Fruit fly (Drosophila melanogaster) whole organism, pupa: Measurements from ENCODE around the gene Past1.
A peak's percentile ranks its signal among the peaks of the same experiment; 100 is the strongest.

ENCODE experiments used
- CG10348 ChIP-seq: fragments of 200-800 bp; sonication (Bioruptor generic); IDR thresholded peaks from 2 replicates; pipeline ENCODE4 v1.3.6; 2022; ENCODE audit warnings: missing biosample characterization, missing genetic modification characterization
- CG12605 ChIP-seq: fragments of 200-800 bp; sonication (Bioruptor generic); IDR thresholded peaks from 2 replicates; pipeline ENCODE4 v1.3.6; 2022; ENCODE audit warnings: missing biosample characterization, missing genetic modification characterization
- CG13204 ChIP-seq: fragments of 200-800 bp; sonication (Bioruptor generic); optimal IDR thresholded peaks from 2 replicates; lab custom pipeline; 2018; ENCODE audit warnings: missing biosample characterization, mild to moderate bottlenecking, missing genetic modification characterization, moderate library complexity
- CG14655 ChIP-seq: fragments of 200-800 bp; sonication (Bioruptor generic); optimal IDR thresholded peaks from 3 replicates; lab custom pipeline; 2017; ENCODE audit warnings: mild to moderate bottlenecking, missing biosample characterization, missing genetic modification reagents, missing genetic modification characterization
- CG15710 ChIP-seq: fragments of 200-800 bp; sonication (Bioruptor generic); optimal IDR thresholded peaks from 2 replicates; lab custom pipeline; 2018; ENCODE audit warnings: missing biosample characterization, mild to moderate bottlenecking, missing genetic modification characterization, moderate library complexity
- CG32121 ChIP-seq: fragments of 200-800 bp; sonication (Bioruptor generic); IDR thresholded peaks from 2 replicates; pipeline ENCODE4 v1.3.6; 2022; ENCODE audit warnings: missing biosample characterization, missing genetic modification characterization
- CG34367 ChIP-seq: fragments of 200-800 bp; sonication (Bioruptor generic); optimal IDR thresholded peaks from 2 replicates; lab custom pipeline; 2018; ENCODE audit warnings: missing biosample characterization, mild to moderate bottlenecking, missing genetic modification characterization
- CG4496 ChIP-seq: fragments of 200-800 bp; sonication (Bioruptor generic); IDR thresholded peaks from 3 replicates; pipeline ENCODE4 v1.3.6; 2022; ENCODE audit warnings: missing biosample characterization, missing genetic modification characterization
- CG8159 ChIP-seq: fragments of 200-800 bp; sonication (Bioruptor generic); optimal IDR thresholded peaks from 3 replicates; lab custom pipeline; 2018; ENCODE audit warnings: missing biosample characterization, mild to moderate bottlenecking, missing genetic modification characterization, moderate library complexity
- CG8301 ChIP-seq: fragments of 200-800 bp; sonication (Bioruptor generic); optimal IDR thresholded peaks from 2 replicates; lab custom pipeline; 2018; ENCODE audit warnings: missing biosample characterization, mild to moderate bottlenecking, missing genetic modification characterization
- CG9948 ChIP-seq: fragments of 200-800 bp; sonication (Bioruptor generic); optimal IDR thresholded peaks from 2 replicates; lab custom pipeline; 2018; ENCODE audit warnings: missing biosample characterization, mild to moderate bottlenecking, missing genetic modification characterization, moderate library complexity
- D1 ChIP-seq: fragments of 200-800 bp; sonication (Bioruptor generic); optimal IDR thresholded peaks from 2 replicates; lab custom pipeline; 2018; ENCODE audit warnings: missing biosample characterization, mild to moderate bottlenecking, missing genetic modification characterization, moderate library complexity
- Ets98B ChIP-seq: fragments of 200-800 bp; sonication (Bioruptor generic); IDR thresholded peaks from 2 replicates; pipeline ENCODE4 v1.3.6; 2022; ENCODE audit warnings: missing biosample characterization, missing genetic modification characterization
- Pif1A ChIP-seq: fragments of 200-800 bp; sonication (Bioruptor generic); optimal IDR thresholded peaks from 3 replicates; lab custom pipeline; 2016; ENCODE audit warnings: missing biosample characterization, missing genetic modification characterization
- Pif1B ChIP-seq: fragments of 200-800 bp; sonication (Bioruptor generic); optimal IDR thresholded peaks from 3 replicates; lab custom pipeline; 2016; ENCODE audit warnings: missing biosample characterization, missing genetic modification characterization
- Snoo ChIP-seq: fragments of 200-800 bp; sonication (Bioruptor generic); optimal IDR thresholded peaks from 3 replicates; lab custom pipeline; 2017; ENCODE audit warnings: missing biosample characterization, mild to moderate bottlenecking, missing genetic modification characterization, inconsistent platforms
- fd96Ca ChIP-seq: fragments of 200-800 bp; sonication (Bioruptor generic); IDR thresholded peaks from 3 replicates; pipeline ENCODE4 v1.3.6; 2022; ENCODE audit warnings: missing biosample characterization, missing genetic modification characterization
- gl ChIP-seq: fragments of 200-800 bp; sonication (Bioruptor generic); optimal IDR thresholded peaks from 2 replicates; lab custom pipeline; 2018; ENCODE audit warnings: missing biosample characterization, mild to moderate bottlenecking, missing genetic modification characterization

Past1 gene

dm6 chr3R:12723759-12724158 is 26.6 kb downstream of the Past1 start:
- TF ChIP-seq D1 (tag; lab: Kevin White, UChicago): no peak
- no peak for TF ChIP-seq CG34367 (tag; lab: Kevin White, UChicago)
- no peak for TF ChIP-seq Snoo (tag; lab: Kevin White, UChicago)
- no peak for TF ChIP-seq Ets98B (GFP tag; lab: Robert Waterston, UW)
- no peak for TF ChIP-seq CG13204 (GFP tag; lab: Kevin White, UChicago)

dm6 chr3R:12727944-12728649 is 31.0 kb downstream of the Past1 start:
- no peak for TF ChIP-seq Pif1B (GFP tag; lab: Kevin White, UChicago)
- peak; percentile 10 for TF ChIP-seq CG14655 (GFP tag; lab: Kevin White, UChicago)
- peak; percentile 12 for TF ChIP-seq CG9948 (tag; lab: Kevin White, UChicago)
- TF ChIP-seq CG4496 (GFP tag; lab: Robert Waterston, UW): no peak
- TF ChIP-seq CG8159 (tag; lab: Kevin White, UChicago): peak; percentile 38
- TF ChIP-seq CG34367 (tag; lab: Kevin White, UChicago): peak; percentile 11
- no peak for TF ChIP-seq D1 (tag; lab: Kevin White, UChicago)
- TF ChIP-seq Pif1A (GFP tag; lab: Kevin White, UChicago): peak; percentile 7
- TF ChIP-seq CG15710 (tag; lab: Kevin White, UChicago): peak; percentile 10
- 0 out of 3 replicates have a peak, but pooled peaks have one; percentile 9 for TF ChIP-seq fd96Ca
- TF ChIP-seq, all 21 proteins: peak for 7

- no peak for TF ChIP-seq D1 (tag; lab: Kevin White, UChicago)
- TF ChIP-seq, all 21 proteins: peak for 0
Measured at dm6 chr3R:12739247-12739646, 42.1 kb downstream of the Past1 start, which contains the start of gene Ugt37A2. Ugt37A2 (plus strand) TSS chr3R:12739642.

- no peak for TF ChIP-seq fd96Ca
- TF ChIP-seq gl: no peak
- no peak for TF ChIP-seq CG12605 (GFP tag; lab: Robert Waterston, UW)
- TF ChIP-seq CG13204 (GFP tag; lab: Kevin White, UChicago): no peak
- no peak for TF ChIP-seq CG8301 (tag; lab: Kevin White, UChicago)
- no peak for TF ChIP-seq CG14655 (GFP tag; lab: Kevin White, UChicago)
- TF ChIP-seq CG4496 (GFP tag; lab: Robert Waterston, UW): no peak
- no peak for TF ChIP-seq Snoo (tag; lab: Kevin White, UChicago)
- no peak for TF ChIP-seq CG9948 (tag; lab: Kevin White, UChicago)
- no peak for TF ChIP-seq D1 (tag; lab: Kevin White, UChicago)
Measured at dm6 chr3R:12743580-12743979, 46.5 kb downstream of the Past1 start, which contains the start of gene Ugt37A3. Ugt37A3 (minus strand) TSS chr3R:12743680.

- no peak for TF ChIP-seq CG8159 (tag; lab: Kevin White, UChicago)
- TF ChIP-seq CG10348: no peak
- no peak for TF ChIP-seq CG32121
Measured at dm6 chr3R:12751027-12751426, 53.9 kb downstream of the Past1 start.
